Fruit fly (Drosophila melanogaster) Kc167 (cell line): Measurements from ENCODE around the gene CG14435.
A peak's percentile ranks its signal among the peaks of the same experiment; 100 is the strongest.

Experiments
- Myc ChIP-seq: fragments of >200 bp; optimal IDR thresholded peaks from 2 replicates; lab custom pipeline; 2017; ENCODE audit warnings: missing external identifiers
- Sin3A ChIP-seq: fragments of >200 bp; optimal IDR thresholded peaks from 2 replicates; lab custom pipeline; 2018; ENCODE audit warnings: missing external identifiers
- h ChIP-seq: fragments of >200 bp; optimal IDR thresholded peaks from 3 replicates; lab custom pipeline; 2018; ENCODE audit warnings: missing external identifiers
- insv ChIP-seq: fragments of >200 bp; optimal IDR thresholded peaks from 3 replicates; lab custom pipeline; 2018; ENCODE audit warnings: missing external identifiers
- psq ChIP-seq: fragments of >200 bp; optimal IDR thresholded peaks from 2 replicates; lab custom pipeline; 2017; ENCODE audit warnings: missing external identifiers
- ttk ChIP-seq: sonication (Bioruptor generic); optimal IDR thresholded peaks from 2 replicates; lab custom pipeline; 2017; ENCODE audit warnings: missing external identifiers

CG14435 gene

dm6 chrX:6865039-6865438 is 21.3 kb upstream of the CG14435 start:
- no peak for TF ChIP-seq insv (lab: Kevin White, UChicago)
- TF ChIP-seq psq (lab: Kevin White, UChicago), result no peak
- no peak for TF ChIP-seq Myc (lab: Kevin White, UChicago)
- no peak for TF ChIP-seq ttk (lab: Kevin White, UChicago)
- no peak for TF ChIP-seq Sin3A
- TF ChIP-seq h (lab: Kevin White, UChicago), result no peak

DNA sequence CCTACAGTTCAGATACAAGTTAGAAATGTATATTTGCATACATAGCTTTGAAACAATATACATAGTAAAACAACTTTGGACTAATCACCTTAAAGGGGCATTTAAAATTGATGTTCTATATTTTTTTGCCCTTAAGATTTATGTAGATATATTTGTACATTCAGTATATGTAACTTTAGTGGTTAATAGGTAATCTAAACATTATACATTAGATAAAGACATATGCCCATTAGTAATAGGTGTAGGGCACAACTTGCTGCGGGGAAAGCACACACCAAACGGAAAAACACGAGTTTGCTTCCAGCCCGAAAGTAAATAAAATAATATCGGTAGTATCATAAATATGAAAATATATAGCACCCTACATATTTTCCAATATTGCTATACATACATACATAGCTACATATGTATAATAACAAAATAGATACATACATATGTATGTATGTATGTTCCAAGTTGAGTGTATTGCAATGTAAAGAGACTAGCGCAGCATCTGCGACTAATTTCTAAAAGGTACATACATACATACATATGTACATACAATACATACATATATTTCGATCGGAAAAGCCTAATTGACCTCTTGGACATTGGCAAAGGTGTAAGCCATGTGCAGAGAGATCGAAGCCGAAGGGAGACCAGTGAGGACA is 19.7 kb upstream of the CG14435 start, which contains the start of gene CG43736:
TSS of gene CG43736 (plus strand) at position 600 of the 650 bp plus-strand sequence.
- no peak for TF ChIP-seq psq (lab: Kevin White, UChicago)
- TF ChIP-seq Sin3A, result no peak
- no peak for TF ChIP-seq h (lab: Kevin White, UChicago)
- no peak for TF ChIP-seq ttk (lab: Kevin White, UChicago)
- no peak for TF ChIP-seq Myc (lab: Kevin White, UChicago)
- no peak for TF ChIP-seq insv (lab: Kevin White, UChicago)

dm6 chrX:6862521-6863288 is 19.0 kb upstream of the CG14435 start:
- TF ChIP-seq psq (lab: Kevin White, UChicago), result peak; percentile 52
- no peak for TF ChIP-seq Sin3A
- TF ChIP-seq ttk (lab: Kevin White, UChicago), result no peak
- no peak for TF ChIP-seq Myc (lab: Kevin White, UChicago)

- no peak for TF ChIP-seq Myc (lab: Kevin White, UChicago)
- no peak for TF ChIP-seq Sin3A
- TF ChIP-seq psq (lab: Kevin White, UChicago), result no peak
- no peak for TF ChIP-seq h (lab: Kevin White, UChicago)
- no peak for TF ChIP-seq insv (lab: Kevin White, UChicago)
- TF ChIP-seq ttk (lab: Kevin White, UChicago), result no peak
Measured at dm6 chrX:6861523-6862077, 17.9 kb upstream of the CG14435 start.

DNA sequence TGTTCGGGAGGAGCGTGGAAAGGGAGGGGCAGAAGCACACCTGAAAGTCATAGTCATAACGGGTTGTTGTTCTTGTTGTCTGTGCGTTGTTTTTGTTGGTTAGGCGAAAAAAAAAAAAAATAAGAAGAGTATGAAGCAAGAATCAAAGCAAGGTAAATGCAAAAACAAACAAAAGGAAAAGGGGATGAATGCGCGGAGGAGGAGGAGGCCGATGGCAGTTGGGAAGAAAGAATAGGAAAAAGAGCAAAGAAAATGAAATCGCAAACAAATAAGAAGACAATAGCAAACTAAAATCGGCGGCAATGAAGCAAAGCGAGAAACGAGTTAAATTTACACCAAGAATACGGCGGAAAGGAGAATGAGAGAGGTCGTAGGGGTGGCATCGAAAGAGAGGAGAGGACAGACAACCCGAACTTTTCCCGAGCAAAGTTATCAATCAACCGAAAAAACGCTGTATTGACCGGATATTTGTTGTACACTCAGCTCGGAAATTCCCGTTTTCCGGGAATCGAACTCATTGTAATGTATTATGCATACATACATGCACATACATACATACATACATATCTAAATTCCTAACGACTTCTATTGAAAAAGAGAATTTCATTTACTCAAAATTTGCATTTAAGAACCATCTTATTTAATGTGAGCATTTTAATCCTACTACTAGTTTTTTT is 16.8 kb upstream of the CG14435 start:
- TF ChIP-seq Sin3A, result no peak
- no peak for TF ChIP-seq h (lab: Kevin White, UChicago)
- TF ChIP-seq psq (lab: Kevin White, UChicago), result no peak
- no peak for TF ChIP-seq insv (lab: Kevin White, UChicago)
- no peak for TF ChIP-seq ttk (lab: Kevin White, UChicago)
- no peak for TF ChIP-seq Myc (lab: Kevin White, UChicago)

DNA sequence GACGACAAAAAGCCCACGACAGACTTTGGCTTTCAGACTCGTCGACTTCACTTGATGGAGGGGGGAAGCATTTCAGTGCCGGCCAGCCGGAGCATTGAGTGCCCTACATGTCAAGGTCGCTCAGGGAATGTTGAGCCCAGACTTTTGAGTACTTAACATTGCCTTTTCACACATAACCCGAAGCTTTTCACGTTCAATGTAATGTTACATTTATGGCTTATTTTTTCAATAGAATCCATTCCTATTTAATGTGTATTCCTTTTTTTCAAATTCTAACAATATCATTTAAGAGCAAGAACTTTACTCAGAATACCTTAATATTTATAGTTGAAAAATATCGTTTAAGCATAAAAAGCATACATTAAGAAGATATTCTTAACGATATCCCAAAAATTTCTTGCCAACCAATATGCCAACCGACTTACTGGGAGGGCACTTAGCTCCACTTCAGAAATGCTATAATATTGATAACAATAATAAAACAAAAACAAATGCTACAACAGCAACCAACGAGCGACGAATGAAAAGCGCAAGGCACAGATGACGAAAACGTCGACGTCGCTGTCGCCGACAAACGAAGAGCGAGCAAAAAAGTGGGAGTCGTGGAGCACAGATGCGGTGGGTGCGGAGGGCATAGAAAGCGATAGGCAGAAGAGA is 16.2 kb upstream of the CG14435 start:
- no peak for TF ChIP-seq insv (lab: Kevin White, UChicago)
- TF ChIP-seq ttk (lab: Kevin White, UChicago), result no peak
- no peak for TF ChIP-seq psq (lab: Kevin White, UChicago)
- no peak for TF ChIP-seq Myc (lab: Kevin White, UChicago)
- TF ChIP-seq Sin3A, result no peak
- TF ChIP-seq h (lab: Kevin White, UChicago), result no peak

- TF ChIP-seq h (lab: Kevin White, UChicago) (no peak), psq (lab: Kevin White, UChicago) (peak; percentile 69)
Measured at dm6 chrX:6859245-6859644, 15.5 kb upstream of the CG14435 start.

dm6 chrX:6857693-6858092 is 14.0 kb upstream of the CG14435 start:
- TF ChIP-seq ttk (lab: Kevin White, UChicago), result no peak
- TF ChIP-seq Sin3A, result no peak
- no peak for TF ChIP-seq Myc (lab: Kevin White, UChicago)
- TF ChIP-seq insv (lab: Kevin White, UChicago), result no peak
- no peak for TF ChIP-seq psq (lab: Kevin White, UChicago)
- no peak for TF ChIP-seq h (lab: Kevin White, UChicago)

DNA sequence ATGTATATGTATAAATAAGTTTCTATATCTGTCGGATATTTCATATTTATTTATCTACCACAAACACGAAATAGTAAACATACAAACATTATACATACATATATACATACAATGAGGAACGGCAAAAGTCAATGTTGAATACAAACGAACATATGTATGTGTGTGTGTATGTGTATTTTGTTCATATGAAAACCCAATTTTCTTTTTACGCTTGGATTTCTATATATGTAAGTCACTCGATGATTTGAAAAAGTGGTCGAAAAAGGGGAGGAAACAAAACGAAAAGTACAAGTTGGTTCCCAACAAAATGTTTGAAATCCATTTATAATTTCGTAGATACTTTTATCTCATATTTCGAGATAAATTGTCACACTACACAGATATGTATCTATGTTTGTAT is 13.5 kb upstream of the CG14435 start:
- TF ChIP-seq ttk (lab: Kevin White, UChicago), result no peak
- TF ChIP-seq Sin3A, result no peak
- TF ChIP-seq Myc (lab: Kevin White, UChicago), result no peak
- no peak for TF ChIP-seq h (lab: Kevin White, UChicago)
- TF ChIP-seq insv (lab: Kevin White, UChicago), result no peak
- TF ChIP-seq psq (lab: Kevin White, UChicago), result no peak

dm6 chrX:6856332-6856995 is 12.7 kb upstream of the CG14435 start:
- TF ChIP-seq psq (lab: Kevin White, UChicago), result peak; percentile 16
- TF ChIP-seq h (lab: Kevin White, UChicago), result no peak
